Worm (Caenorhabditis elegans): ENCODE measurements around the gene ucr-2.3.

The ucr-2.3 gene

ce11 chrIII:910540-911311 lies 31.1 kb downstream of the ucr-2.3 start, which contains the start of the genes F23H11.5 and bra-2 (continued):
- TF ChIP-seq lsy-2 (tag; optimal IDR thresholded peaks at IDR 0.05), result peak; percentile 50 to 82
- no peak for TF ChIP-seq lin-14 (GFP tag; optimal IDR thresholded peaks at IDR 0.05)
- peak; percentile 44 for TF ChIP-seq snu-23 (GFP tag; optimal IDR thresholded peaks at IDR 0.05)
- peak; percentile 1 for TF ChIP-seq nhr-20 (tag; optimal IDR thresholded peaks at IDR 0.05)
- TF ChIP-seq unc-130 (tag; optimal IDR thresholded peaks at IDR 0.05), result peak; percentile 36
- TF ChIP-seq C04F5.9 (tag; optimal IDR thresholded peaks at IDR 0.05), result no peak
- no peak for TF ChIP-seq ceh-90 (tag; optimal IDR thresholded peaks at IDR 0.05)
- peak; percentile 31 for TF ChIP-seq nhr-47 (tag; optimal IDR thresholded peaks at IDR 0.05)
- no peak for TF ChIP-seq pag-3 (tag; optimal IDR thresholded peaks at IDR 0.05; ENCODE audit: borderline replicate concordance, insufficient read depth)
- TF ChIP-seq tlp-1 (tag; optimal IDR thresholded peaks at IDR 0.05), result no peak
- TF ChIP-seq Y116A8C.19 (tag; optimal IDR thresholded peaks at IDR 0.05; ENCODE audit: borderline replicate concordance), result no peak
- TF ChIP-seq lin-35 (GFP tag; optimal IDR thresholded peaks at IDR 0.05), result peak; percentile 33 to 41
- no peak for TF ChIP-seq ceh-8 (GFP tag; optimal IDR thresholded peaks at IDR 0.05)
- TF ChIP-seq dsc-1 (tag; optimal IDR thresholded peaks at IDR 0.05), result no peak
- TF ChIP-seq fkh-4 (tag; optimal IDR thresholded peaks at IDR 0.05; ENCODE audit: borderline replicate concordance), result no peak
- no peak for TF ChIP-seq ceh-63 (GFP tag; optimal IDR thresholded peaks at IDR 0.05)
- no peak for TF ChIP-seq lin-13 (GFP tag; optimal IDR thresholded peaks at IDR 0.05)
- TF ChIP-seq nhr-71 (tag; optimal IDR thresholded peaks at IDR 0.05), result peak; percentile 34
- TF ChIP-seq nhr-76 (tag; optimal IDR thresholded peaks at IDR 0.05), result no peak
- no peak for TF ChIP-seq isw-1 (GFP tag; IDR thresholded peaks at IDR 0.05)
- TF ChIP-seq fkh-8 (tag; optimal IDR thresholded peaks at IDR 0.05), result no peak
- no peak for TF ChIP-seq sup-37 (GFP tag; optimal IDR thresholded peaks at IDR 0.05)

DNA sequence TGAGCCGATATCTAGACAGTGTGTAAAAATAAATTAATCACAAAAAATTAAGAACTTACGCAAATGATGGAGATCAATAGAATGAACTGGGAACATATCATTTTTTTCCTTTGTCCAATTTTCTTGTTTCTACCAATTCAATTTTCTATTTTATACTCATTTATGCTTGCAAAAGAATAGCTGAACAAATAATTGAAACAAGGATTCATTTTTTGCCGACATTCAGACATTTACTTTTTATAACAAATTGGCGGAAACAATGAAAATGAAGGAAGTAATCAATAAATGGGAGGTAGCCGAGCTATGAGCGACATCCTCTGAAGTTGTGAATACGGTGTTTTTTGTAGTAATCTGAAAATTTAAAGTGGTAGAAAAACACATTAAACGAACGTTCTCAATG lies 37.2 kb downstream of the ucr-2.3 start, which contains the start of gene idpp-13:
Gene idpp-13 (minus strand): TSS at position 101 of the 400 bp plus-strand sequence.
- TF ChIP-seq lin-35 (GFP tag; optimal IDR thresholded peaks at IDR 0.05) (no peak), mef-2 (tag; optimal IDR thresholded peaks at IDR 0.05) (no peak), efl-1 (optimal IDR thresholded peaks at IDR 0.05) (no peak), efl-1 (GFP tag; optimal IDR thresholded peaks at IDR 0.05 in 1 of 2) (peak in 1 of 2 experiments; percentile 72)

DNA sequence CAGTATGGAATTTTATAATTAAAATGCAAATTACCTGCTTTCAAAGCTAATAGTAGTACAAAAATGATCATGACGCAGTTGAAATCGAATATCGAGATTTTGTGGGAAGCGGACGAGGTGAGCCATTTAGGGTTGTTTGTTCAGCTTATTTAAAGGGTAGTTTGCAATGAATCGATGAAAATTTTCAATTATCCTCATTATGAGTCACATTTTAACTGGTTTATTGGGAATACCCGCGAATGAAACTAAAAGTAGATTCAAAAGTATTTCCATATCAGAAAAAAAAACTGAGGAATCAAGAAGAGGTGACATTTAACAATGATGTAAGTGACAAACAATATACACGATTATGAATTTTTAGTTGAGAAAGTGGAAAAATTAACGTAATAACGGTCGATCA lies 39.7 kb downstream of the ucr-2.3 start, which contains the start of gene F23H11.7:
Gene F23H11.7 (minus strand): TSS at position 101 of the 400 bp plus-strand sequence.
- TF ChIP-seq ceh-63 (GFP tag; optimal IDR thresholded peaks at IDR 0.05) (no peak), mef-2 (tag; optimal IDR thresholded peaks at IDR 0.05) (no peak), nhr-47 (tag; optimal IDR thresholded peaks at IDR 0.05) (no peak), aha-1 (tag; optimal IDR thresholded peaks at IDR 0.05) (no peak), vab-15 (tag; optimal IDR thresholded peaks at IDR 0.05) (no peak), grh-1 (GFP tag; IDR thresholded peaks at IDR 0.05) (no peak), nhr-12 (tag; optimal IDR thresholded peaks at IDR 0.05) (no peak), nhr-85 (tag) (no peak), hpl-2 (GFP tag; optimal IDR thresholded peaks at IDR 0.05) (no peak), unc-98 (GFP tag; IDR thresholded peaks at IDR 0.05) (no peak), xbp-1 (tag; optimal IDR thresholded peaks at IDR 0.05) (no peak), C04F5.9 (tag; optimal IDR thresholded peaks at IDR 0.05) (no peak), zag-1 (tag; optimal IDR thresholded peaks at IDR 0.05) (no peak), lir-3 (tag; optimal IDR thresholded peaks at IDR 0.05; ENCODE audit: poor library complexity) (no peak), lin-13 (GFP tag; optimal IDR thresholded peaks at IDR 0.05) (no peak), unc-62 (GFP tag; optimal IDR thresholded peaks at IDR 0.05) (no peak), rnt-1 (tag; optimal IDR thresholded peaks at IDR 0.05) (no peak), sox-4 (tag; optimal IDR thresholded peaks at IDR 0.05) (no peak), lin-39 (tag; optimal IDR thresholded peaks at IDR 0.05) (no peak)
